Worm (Caenorhabditis elegans): ENCODE measurements around the gene clp-6.

The clp-6 gene

ce11 chrIV:1408718-1409117 lies 26.1 kb downstream of the clp-6 start:
- TF ChIP-seq him-1 (tag; optimal IDR thresholded peaks at IDR 0.05) (no peak), dao-5 (tag; optimal IDR thresholded peaks at IDR 0.05) (no peak), W03F9.2 (tag; optimal IDR thresholded peaks at IDR 0.05) (no peak)

- TF ChIP-seq W03F9.2 (tag; optimal IDR thresholded peaks at IDR 0.05) (no peak), him-1 (tag; optimal IDR thresholded peaks at IDR 0.05) (no peak), dao-5 (tag; optimal IDR thresholded peaks at IDR 0.05) (no peak)
Measured at ce11 chrIV:1408137-1408536, 26.7 kb downstream of the clp-6 start.

ce11 chrIV:1407507-1407906 lies 27.3 kb downstream of the clp-6 start:
- TF ChIP-seq W03F9.2 (tag; optimal IDR thresholded peaks at IDR 0.05) (no peak), him-1 (tag; optimal IDR thresholded peaks at IDR 0.05) (no peak), dao-5 (tag; optimal IDR thresholded peaks at IDR 0.05) (no peak)

- TF ChIP-seq dao-5 (tag; optimal IDR thresholded peaks at IDR 0.05) (no peak), him-1 (tag; optimal IDR thresholded peaks at IDR 0.05) (no peak), W03F9.2 (tag; optimal IDR thresholded peaks at IDR 0.05) (no peak)
Measured at ce11 chrIV:1407049-1407448, 27.8 kb downstream of the clp-6 start.

ce11 chrIV:1406267-1406666 lies 28.6 kb downstream of the clp-6 start, which contains the start of gene spp-31:
spp-31 (plus strand) TSS chrIV:1406567.
- no peak for TF ChIP-seq dao-5 (tag; optimal IDR thresholded peaks at IDR 0.05)
- TF ChIP-seq W03F9.2 (tag; optimal IDR thresholded peaks at IDR 0.05) = no peak
- TF ChIP-seq him-1 (tag; optimal IDR thresholded peaks at IDR 0.05) = no peak

- TF ChIP-seq him-1 (tag; optimal IDR thresholded peaks at IDR 0.05) = no peak
- no peak for TF ChIP-seq dao-5 (tag; optimal IDR thresholded peaks at IDR 0.05)
- no peak for TF ChIP-seq W03F9.2 (tag; optimal IDR thresholded peaks at IDR 0.05)
Measured at ce11 chrIV:1405780-1406179, 29.1 kb downstream of the clp-6 start.

ce11 chrIV:1403960-1404359 lies 30.9 kb downstream of the clp-6 start:
- no peak for TF ChIP-seq W03F9.2 (tag; optimal IDR thresholded peaks at IDR 0.05)
- TF ChIP-seq dao-5 (tag; optimal IDR thresholded peaks at IDR 0.05) = no peak

- no peak for TF ChIP-seq W03F9.2 (tag; optimal IDR thresholded peaks at IDR 0.05)
- no peak for TF ChIP-seq him-1 (tag; optimal IDR thresholded peaks at IDR 0.05)
- TF ChIP-seq dao-5 (tag; optimal IDR thresholded peaks at IDR 0.05) = no peak
Measured at ce11 chrIV:1400016-1400415, 34.8 kb downstream of the clp-6 start.

- TF ChIP-seq W03F9.2 (tag; optimal IDR thresholded peaks at IDR 0.05) (no peak), dao-5 (tag; optimal IDR thresholded peaks at IDR 0.05) (no peak), him-1 (tag; optimal IDR thresholded peaks at IDR 0.05) (no peak)
Measured at ce11 chrIV:1397895-1398294, 36.9 kb downstream of the clp-6 start.

- TF ChIP-seq W03F9.2 (tag; optimal IDR thresholded peaks at IDR 0.05) (no peak), him-1 (tag; optimal IDR thresholded peaks at IDR 0.05) (no peak), dao-5 (tag; optimal IDR thresholded peaks at IDR 0.05) (no peak)
Measured at ce11 chrIV:1394077-1394476, 40.8 kb downstream of the clp-6 start.

- no peak for TF ChIP-seq dao-5 (tag; optimal IDR thresholded peaks at IDR 0.05)
- TF ChIP-seq him-1 (tag; optimal IDR thresholded peaks at IDR 0.05) = no peak
- TF ChIP-seq W03F9.2 (tag; optimal IDR thresholded peaks at IDR 0.05) = no peak
Measured at ce11 chrIV:1391446-1391845, 43.4 kb downstream of the clp-6 start.

ce11 chrIV:1390102-1390501 lies 44.7 kb downstream of the clp-6 start:
- TF ChIP-seq W03F9.2 (tag; optimal IDR thresholded peaks at IDR 0.05) (no peak), dao-5 (tag; optimal IDR thresholded peaks at IDR 0.05) (no peak), him-1 (tag; optimal IDR thresholded peaks at IDR 0.05) (no peak)

- no peak for TF ChIP-seq him-1 (tag; optimal IDR thresholded peaks at IDR 0.05)
- TF ChIP-seq W03F9.2 (tag; optimal IDR thresholded peaks at IDR 0.05) = no peak
- TF ChIP-seq dao-5 (tag; optimal IDR thresholded peaks at IDR 0.05) = no peak
Measured at ce11 chrIV:1389599-1389998, 45.2 kb downstream of the clp-6 start.

- no peak for TF ChIP-seq him-1 (tag; optimal IDR thresholded peaks at IDR 0.05)
- no peak for TF ChIP-seq W03F9.2 (tag; optimal IDR thresholded peaks at IDR 0.05)
- TF ChIP-seq dao-5 (tag; optimal IDR thresholded peaks at IDR 0.05) = no peak
Measured at ce11 chrIV:1389021-1389420, 45.8 kb downstream of the clp-6 start.

- TF ChIP-seq dao-5 (tag; optimal IDR thresholded peaks at IDR 0.05) (peak; percentile 0), W03F9.2 (tag; optimal IDR thresholded peaks at IDR 0.05) (no peak)
Measured at ce11 chrIV:1388079-1388478, 46.8 kb downstream of the clp-6 start.

- TF ChIP-seq dao-5 (tag; optimal IDR thresholded peaks at IDR 0.05) = no peak
- TF ChIP-seq him-1 (tag; optimal IDR thresholded peaks at IDR 0.05) = no peak
- TF ChIP-seq W03F9.2 (tag; optimal IDR thresholded peaks at IDR 0.05) = no peak
Measured at ce11 chrIV:1385915-1386314, 48.9 kb downstream of the clp-6 start, which contains the start of gene nhr-41. nhr-41 (plus strand) TSS chrIV:1386215.

Measured in whole organism, L4/young adult.